Worm (Caenorhabditis elegans) whole organism, late embryonic: ENCODE data around the gene T22B2.2.

Experiments used
- C08G9.2 ChIP-seq: sonication (generic microtip); optimal IDR thresholded peaks from 2 replicates; lab custom pipeline; 2016; ENCODE audit warnings: mild to moderate bottlenecking, missing genetic modification characterization, moderate library complexity, missing compliant biosample characterization
- ama-1 ChIP-seq: fragments of 150-350 bp; optimal IDR thresholded peaks from 2 replicates; lab custom pipeline; 2014
- ceh-31 ChIP-seq: sonication (generic microtip); optimal IDR thresholded peaks from 2 replicates; lab custom pipeline; 2016; ENCODE audit warnings: missing genetic modification characterization, missing compliant biosample characterization
- dmd-4 ChIP-seq: sonication (generic microtip); optimal IDR thresholded peaks from 2 replicates; lab custom pipeline; 2016; ENCODE audit warnings: borderline replicate concordance, missing genetic modification characterization, missing compliant biosample characterization
- elt-2 ChIP-seq: sonication (generic microtip); optimal IDR thresholded peaks from 2 replicates; lab custom pipeline; 2016; ENCODE audit warnings: missing genetic modification reagents, missing genetic modification characterization, missing compliant biosample characterization
- ets-4 ChIP-seq: sonication (generic microtip); optimal IDR thresholded peaks from 2 replicates; lab custom pipeline; 2016; ENCODE audit warnings: missing genetic modification characterization, missing compliant biosample characterization
- hlh-30 ChIP-seq: sonication (generic microtip); optimal IDR thresholded peaks from 2 replicates; lab custom pipeline; 2017; ENCODE audit warnings: antibody characterized with exemption, missing genetic modification characterization, missing compliant biosample characterization; ENCODE audit not compliant: insufficient read depth
- nfya-1 ChIP-seq: sonication (generic microtip); optimal IDR thresholded peaks from 2 replicates; lab custom pipeline; 2017; ENCODE audit warnings: missing genetic modification characterization, mild to moderate bottlenecking, missing compliant biosample characterization, antibody characterized with exemption, moderate library complexity
- pha-2 ChIP-seq: sonication (generic microtip); optimal IDR thresholded peaks from 2 replicates; lab custom pipeline; 2017; ENCODE audit warnings: mild to moderate bottlenecking, missing genetic modification characterization, missing compliant biosample characterization
- pqm-1 ChIP-seq: sonication (generic microtip); optimal IDR thresholded peaks from 2 replicates; lab custom pipeline; 2016; ENCODE audit warnings: missing genetic modification characterization, missing compliant biosample characterization
- zip-5 ChIP-seq: sonication (generic microtip); optimal IDR thresholded peaks from 2 replicates; lab custom pipeline; 2016; ENCODE audit warnings: missing genetic modification characterization, missing compliant biosample characterization

DNA sequence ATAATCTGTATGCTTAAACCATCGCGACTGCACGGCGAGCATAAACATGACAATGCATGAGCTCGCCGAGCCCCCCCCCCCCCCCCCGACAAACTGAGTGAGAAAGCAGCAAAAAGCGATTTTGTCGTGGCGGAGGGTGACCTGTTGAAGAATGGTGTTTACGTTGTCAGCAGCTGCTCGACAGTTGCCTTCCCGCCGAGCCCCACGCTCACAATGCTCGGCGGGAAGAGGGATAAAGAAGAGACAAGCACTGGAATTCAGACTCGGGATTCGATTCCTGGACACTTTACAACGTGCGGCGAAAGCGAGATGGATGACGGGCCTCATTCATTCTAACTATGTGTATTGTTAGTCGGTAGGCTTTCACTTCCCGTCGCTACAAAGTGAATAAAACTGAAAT, 19.5 kb upstream of the T22B2.2 start:
- TF ChIP-seq pqm-1: no peak
- no peak for TF ChIP-seq hlh-30
- TF ChIP-seq C08G9.2: no peak
- TF ChIP-seq ama-1 (lab: Kevin White, UChicago): no peak
- TF ChIP-seq dmd-4 (tag; lab: Kevin White, UChicago): no peak
- no peak for TF ChIP-seq ceh-31 (tag; lab: Kevin White, UChicago)
- no peak for TF ChIP-seq ets-4 (tag; lab: Kevin White, UChicago)
- TF ChIP-seq pha-2 (tag; lab: Kevin White, UChicago): no peak
- no peak for TF ChIP-seq elt-2 (tag; lab: Kevin White, UChicago)
- TF ChIP-seq zip-5 (tag; lab: Kevin White, UChicago): no peak
- TF ChIP-seq nfya-1 (tag; lab: Kevin White, UChicago): no peak
